Fruit fly (Drosophila melanogaster) whole organism, embryonic: ENCODE data around the gene CG5171.

Experiments
- Atf6 ChIP-seq: fragments of 200-800 bp; sonication (Bioruptor generic); IDR thresholded peaks from 2 replicates; pipeline ENCODE4 v1.3.6; 2022; ENCODE audit warnings: missing biosample characterization, missing genetic modification characterization
- Blimp-1 ChIP-seq: fragments of 200-800 bp; sonication (Bioruptor generic); optimal IDR thresholded peaks from 3 replicates; lab custom pipeline; 2018; ENCODE audit warnings: missing biosample characterization, missing genetic modification characterization, mild to moderate bottlenecking, moderate library complexity, missing genetic modification reagents
- BtbVII ChIP-seq: fragments of 200-800 bp; sonication (Bioruptor generic); optimal IDR thresholded peaks from 3 replicates; lab custom pipeline; 2017; ENCODE audit warnings: missing biosample characterization, mild to moderate bottlenecking, missing genetic modification characterization
- CG10321 ChIP-seq: fragments of 200-800 bp; sonication (Bioruptor generic); IDR thresholded peaks from 2 replicates; pipeline ENCODE4 v1.3.6; 2022; ENCODE audit warnings: missing biosample characterization, missing genetic modification characterization
- CG10366 ChIP-seq: fragments of 200-800 bp; sonication (Bioruptor generic); IDR thresholded peaks from 2 replicates; pipeline ENCODE4 v1.3.6; 2022; ENCODE audit warnings: missing biosample characterization, missing genetic modification characterization
- CG10565 ChIP-seq: fragments of 200-800 bp; sonication (Bioruptor generic); optimal IDR thresholded peaks from 3 replicates; lab custom pipeline; 2016; ENCODE audit warnings: missing biosample characterization, mild to moderate bottlenecking, missing genetic modification characterization
- CG11560 ChIP-seq: fragments of 200-800 bp; sonication (Bioruptor generic); IDR thresholded peaks from 3 replicates; pipeline ENCODE4 v1.3.6; 2022; ENCODE audit warnings: missing biosample characterization, missing genetic modification characterization
- CG1233 ChIP-seq: fragments of 200-800 bp; sonication (Bioruptor generic); optimal IDR thresholded peaks from 4 replicates; lab custom pipeline; 2018; ENCODE audit warnings: missing biosample characterization, mild to moderate bottlenecking, missing genetic modification characterization
- CG13424 ChIP-seq: fragments of 200-800 bp; sonication (Bioruptor generic); optimal IDR thresholded peaks from 2 replicates; lab custom pipeline; 2019; ENCODE audit warnings: missing biosample characterization, mild to moderate bottlenecking, missing genetic modification characterization, moderate library complexity
- CG13894 ChIP-seq: fragments of 200-800 bp; sonication (Bioruptor generic); optimal IDR thresholded peaks from 3 replicates; lab custom pipeline; 2018; ENCODE audit warnings: missing biosample characterization, mild to moderate bottlenecking, missing genetic modification characterization, moderate library complexity
- CG15601 ChIP-seq: fragments of 200-800 bp; sonication (Bioruptor generic); optimal IDR thresholded peaks from 3 replicates; lab custom pipeline; 2019; ENCODE audit warnings: missing biosample characterization, mild to moderate bottlenecking, missing genetic modification characterization, moderate library complexity
- CG18599 ChIP-seq: fragments of 200-800 bp; sonication (Bioruptor generic); optimal IDR thresholded peaks from 3 replicates; lab custom pipeline; 2017; ENCODE audit warnings: missing biosample characterization, missing genetic modification characterization, mild to moderate bottlenecking, moderate library complexity, missing genetic modification reagents
- CG2199 ChIP-seq: fragments of 200-800 bp; sonication (Bioruptor generic); IDR thresholded peaks from 3 replicates; pipeline ENCODE4 v1.3.6; 2022; ENCODE audit warnings: missing biosample characterization, missing genetic modification characterization
- CG2712 ChIP-seq: fragments of 200-800 bp; optimal IDR thresholded peaks from 3 replicates; lab custom pipeline; 2019; ENCODE audit warnings: missing biosample characterization, mild to moderate bottlenecking, missing genetic modification characterization, moderate library complexity
- CG2889 ChIP-seq: fragments of 200-800 bp; sonication (Bioruptor generic); IDR thresholded peaks from 3 replicates; pipeline ENCODE4 v1.3.6; 2022; ENCODE audit warnings: missing biosample characterization, missing genetic modification characterization
- CG32532 ChIP-seq: fragments of 200-800 bp; sonication (Bioruptor generic); IDR thresholded peaks from 2 replicates; pipeline ENCODE4 v1.3.6; 2022; ENCODE audit warnings: missing biosample characterization, missing genetic modification characterization
- CG4404 ChIP-seq: fragments of 200-800 bp; sonication (Bioruptor generic); IDR thresholded peaks from 2 replicates; pipeline ENCODE4 v1.3.6; 2022; ENCODE audit warnings: missing biosample characterization, missing genetic modification characterization
- CG6765 ChIP-seq: fragments of 200-800 bp; sonication (Bioruptor generic); optimal IDR thresholded peaks from 3 replicates; lab custom pipeline; 2017; ENCODE audit warnings: missing biosample characterization, mild to moderate bottlenecking, missing genetic modification characterization
- CG7271 ChIP-seq: fragments of 200-800 bp; sonication (Bioruptor generic); optimal IDR thresholded peaks from 2 replicates; lab custom pipeline; 2018; ENCODE audit warnings: missing biosample characterization, mild to moderate bottlenecking, missing genetic modification characterization, moderate library complexity
- CG7745 ChIP-seq: fragments of 200-800 bp; sonication (Bioruptor generic); optimal IDR thresholded peaks from 2 replicates; lab custom pipeline; 2018; ENCODE audit warnings: missing biosample characterization, mild to moderate bottlenecking, missing genetic modification characterization, moderate library complexity
- CG9437 ChIP-seq: fragments of 200-800 bp; sonication (Bioruptor generic); optimal IDR thresholded peaks from 2 replicates; lab custom pipeline; 2018; ENCODE audit warnings: missing biosample characterization, mild to moderate bottlenecking, missing genetic modification characterization
- CG9876 ChIP-seq: fragments of 200-800 bp; sonication (Bioruptor generic); optimal IDR thresholded peaks from 2 replicates; lab custom pipeline; 2016; ENCODE audit warnings: missing biosample characterization, missing genetic modification characterization
- Fer3 ChIP-seq: fragments of 200-800 bp; sonication (Bioruptor generic); optimal IDR thresholded peaks from 2 replicates; lab custom pipeline; 2018; ENCODE audit warnings: missing biosample characterization, mild to moderate bottlenecking, missing genetic modification characterization, moderate library complexity
- HLH54F ChIP-seq: fragments of 200-800 bp; sonication (Bioruptor generic); optimal IDR thresholded peaks from 3 replicates; lab custom pipeline; 2016; ENCODE audit warnings: missing biosample characterization, missing genetic modification characterization
- Med ChIP-seq: fragments of 200-800 bp; sonication (Bioruptor generic); peaks from one replicate; lab custom pipeline; 2016; ENCODE audit warnings: missing biosample characterization, missing genetic modification characterization, mild to moderate bottlenecking, inconsistent platforms, moderate library complexity
- PHDP ChIP-seq: fragments of 200-800 bp; sonication (Bioruptor generic); optimal IDR thresholded peaks from 3 replicates; lab custom pipeline; 2018; ENCODE audit warnings: missing biosample characterization, mild to moderate bottlenecking, missing genetic modification characterization, moderate library complexity
- Ravus ChIP-seq: fragments of 200-800 bp; sonication (Bioruptor generic); IDR thresholded peaks from 2 replicates; pipeline ENCODE4 v1.3.6; 2022; ENCODE audit warnings: missing biosample characterization, missing genetic modification characterization
- Sry-β ChIP-seq: fragments of 200-800 bp; sonication (Bioruptor generic); optimal IDR thresholded peaks from 2 replicates; lab custom pipeline; 2018; ENCODE audit warnings: missing biosample characterization, mild to moderate bottlenecking, missing genetic modification characterization, moderate library complexity
- Vsx1 ChIP-seq: fragments of 200-800 bp; sonication (Bioruptor generic); optimal IDR thresholded peaks from 2 replicates; lab custom pipeline; 2017; ENCODE audit warnings: missing biosample characterization, mild to moderate bottlenecking, missing genetic modification characterization, missing genetic modification reagents
- aop ChIP-seq: fragments of 200-800 bp; sonication (Bioruptor generic); IDR thresholded peaks from 2 replicates; pipeline ENCODE4 v1.3.6; 2022; ENCODE audit warnings: missing biosample characterization, missing genetic modification characterization
- bsh ChIP-seq, 2 experiments: fragments of 200-800 bp; sonication (Bioruptor generic); optimal IDR thresholded peaks; 2 replicates each; lab custom pipeline; 2017 to 2018; ENCODE audit warnings: mild to moderate bottlenecking in 2 of 2, missing biosample characterization in 2 of 2, missing genetic modification characterization in 2 of 2, moderate library complexity in 1 of 2
- cas ChIP-seq: fragments of 200-800 bp; sonication (Bioruptor generic); IDR thresholded peaks from 2 replicates; pipeline ENCODE4 v1.3.6; 2022; ENCODE audit warnings: missing biosample characterization, missing genetic modification characterization
- caup ChIP-seq: fragments of 200-800 bp; sonication (Bioruptor generic); optimal IDR thresholded peaks from 3 replicates; lab custom pipeline; 2017; ENCODE audit warnings: missing biosample characterization, mild to moderate bottlenecking, missing genetic modification characterization, moderate library complexity; ENCODE audit not compliant: severe bottlenecking
- ci ChIP-seq: fragments of 200-800 bp; sonication (Bioruptor generic); IDR thresholded peaks from 3 replicates; pipeline ENCODE4 v1.3.6; 2022; ENCODE audit warnings: missing biosample characterization, missing genetic modification characterization
- crol ChIP-seq: fragments of 200-800 bp; sonication (Bioruptor generic); IDR thresholded peaks from 2 replicates; pipeline ENCODE4 v1.3.6; 2022; ENCODE audit warnings: missing biosample characterization, missing genetic modification characterization
- crp ChIP-seq, 2 experiments: fragments of 200-800 bp; sonication (Bioruptor generic); optimal IDR thresholded peaks; 2 replicates in 1 of 2; 3 replicates in 1 of 2; lab custom pipeline; 2017; ENCODE audit warnings: missing biosample characterization in 2 of 2, missing genetic modification characterization in 2 of 2, mild to moderate bottlenecking in 1 of 2, moderate library complexity in 1 of 2
- danr ChIP-seq: fragments of 200-800 bp; sonication (Bioruptor generic); IDR thresholded peaks from 2 replicates; pipeline ENCODE4 v1.3.6; 2022; ENCODE audit warnings: missing biosample characterization, missing genetic modification characterization
- esg ChIP-seq: fragments of 200-800 bp; sonication (Bioruptor generic); conservative IDR thresholded peaks from 2 replicates; pipeline ENCODE4 v1.3.6; 2022; ENCODE audit warnings: missing biosample characterization, missing genetic modification characterization
- eyg ChIP-seq: fragments of 200-800 bp; sonication (Bioruptor generic); optimal IDR thresholded peaks from 3 replicates; lab custom pipeline; 2016; ENCODE audit warnings: missing biosample characterization, missing genetic modification characterization
- grau ChIP-seq: fragments of 200-800 bp; optimal IDR thresholded peaks from 3 replicates; lab custom pipeline; 2019; ENCODE audit warnings: missing biosample characterization, mild to moderate bottlenecking, missing genetic modification characterization, moderate library complexity
- ind ChIP-seq: fragments of 200-800 bp; sonication (Bioruptor generic); optimal IDR thresholded peaks from 3 replicates; lab custom pipeline; 2016; ENCODE audit warnings: missing biosample characterization, missing genetic modification characterization
- kni ChIP-seq: fragments of 200-800 bp; sonication (Bioruptor generic); optimal IDR thresholded peaks from 3 replicates; lab custom pipeline; 2017; ENCODE audit warnings: mild to moderate bottlenecking, missing biosample characterization, missing genetic modification reagents, missing genetic modification characterization
- lmd ChIP-seq: fragments of 200-800 bp; sonication (Bioruptor generic); IDR thresholded peaks from 2 replicates; pipeline ENCODE4 v1.3.6; 2022; ENCODE audit warnings: missing biosample characterization, missing genetic modification characterization
- oc ChIP-seq: fragments of 200-800 bp; sonication (Bioruptor generic); optimal IDR thresholded peaks from 2 replicates; lab custom pipeline; 2018; ENCODE audit warnings: missing biosample characterization, mild to moderate bottlenecking, missing genetic modification characterization, moderate library complexity
- row ChIP-seq: fragments of 200-800 bp; sonication (Bioruptor generic); IDR thresholded peaks from 3 replicates; pipeline ENCODE4 v1.3.6; 2022; ENCODE audit warnings: missing biosample characterization, missing genetic modification characterization
- schlank ChIP-seq: fragments of 200-800 bp; sonication (Bioruptor generic); optimal IDR thresholded peaks from 2 replicates; lab custom pipeline; 2018; ENCODE audit warnings: missing biosample characterization, mild to moderate bottlenecking, missing genetic modification characterization
- sna ChIP-seq: fragments of 200-800 bp; sonication (Bioruptor generic); IDR thresholded peaks from 2 replicates; pipeline ENCODE4 v1.3.6; 2022; ENCODE audit warnings: missing biosample characterization, missing genetic modification characterization; ENCODE audit not compliant: partially characterized antibody
- stwl ChIP-seq: fragments of 200-800 bp; sonication (Bioruptor generic); optimal IDR thresholded peaks from 3 replicates; lab custom pipeline; 2018; ENCODE audit warnings: missing biosample characterization, mild to moderate bottlenecking, missing genetic modification characterization, moderate library complexity
- tup ChIP-seq: fragments of 200-800 bp; sonication (Bioruptor generic); optimal IDR thresholded peaks from 2 replicates; lab custom pipeline; 2016; ENCODE audit warnings: missing biosample characterization, mild to moderate bottlenecking, missing genetic modification characterization, moderate library complexity

The CG5171 gene

dm6 chr2L:7423333-7423895, 22.3 kb downstream of the CG5171 start (continued):
- TF ChIP-seq crol (GFP tag; lab: Robert Waterston, UW) (no peak), CG10321 (GFP tag; lab: Robert Waterston, UW) (peak; percentile 20; the same call in 1 of the 2 replicates), Med (GFP tag; lab: Kevin White, UChicago) (peak; percentile 92), oc (tag; lab: Kevin White, UChicago) (no peak), Vsx1 (GFP tag; lab: Kevin White, UChicago) (no peak), CG10366 (GFP tag; lab: Robert Waterston, UW) (peak; percentile 12; the same call in 1 of the 2 replicates), stwl (tag; lab: Kevin White, UChicago) (peak; percentile 32), CG13424 (tag; lab: Kevin White, UChicago) (peak; percentile 36), CG2199 (GFP tag; lab: Robert Waterston, UW) (no peak), Fer3 (peak; percentile 5), Ravus (GFP tag; lab: Robert Waterston, UW) (peak; percentile 28), crp (GFP tag; optimal IDR thresholded peaks at IDR 0.05; lab: Kevin White, UChicago) (no peak), kni (GFP tag; lab: Kevin White, UChicago) (peak; percentile 38), CG32532 (GFP tag; lab: Robert Waterston, UW) (peak; percentile 82), CG10565 (GFP tag; lab: Kevin White, UChicago) (no peak), schlank (tag; lab: Kevin White, UChicago) (no peak), CG2712 (peak; percentile 33), ind (peak; percentile 50), row (GFP tag; lab: Robert Waterston, UW) (peak; percentile 67), caup (GFP tag; lab: Kevin White, UChicago) (peak; percentile 8), CG9437 (GFP tag; lab: Kevin White, UChicago) (no peak), Blimp-1 (GFP tag; lab: Kevin White, UChicago) (peak; percentile 45), CG15601 (tag; lab: Kevin White, UChicago) (no peak), CG7271 (no peak), CG4404 (peak; percentile 15; the same call in 1 of the 2 replicates), BtbVII (GFP tag; lab: Kevin White, UChicago) (no peak), danr (GFP tag; lab: Robert Waterston, UW) (0 out of 2 replicates have a peak, but pooled peaks have one; percentile 34), HLH54F (peak; percentile 46), sna (GFP tag; lab: Robert Waterston, UW) (no peak), PHDP (tag; lab: Kevin White, UChicago) (peak; percentile 29), cas (GFP tag; lab: Robert Waterston, UW) (no peak), ci (GFP tag; lab: Robert Waterston, UW) (peak; percentile 73; the same call in 2 of the 3 replicates), CG7745 (tag; lab: Kevin White, UChicago) (no peak), CG13894 (tag; lab: Kevin White, UChicago) (peak; percentile 40), lmd (GFP tag; lab: Robert Waterston, UW) (peak; percentile 38; the same call in 1 of the 2 replicates), CG11560 (tag; lab: Robert Waterston, UW) (0 out of 3 replicates have a peak, but pooled peaks have one; percentile 22), aop (GFP tag; lab: Robert Waterston, UW) (peak; percentile 35; the same call in 1 of the 2 replicates), esg (GFP tag; lab: Robert Waterston, UW) (peak; percentile 46; the same call in 1 of the 2 replicates), eyg (peak; percentile 16), CG18599 (peak; percentile 46), CG9876 (GFP tag; lab: Kevin White, UChicago) (no peak), CG2889 (GFP tag; lab: Robert Waterston, UW) (peak; percentile 31; the same call in 1 of the 3 replicates), bsh (GFP tag; optimal IDR thresholded peaks at IDR 0.05; lab: Kevin White, UChicago) (peak in 1 of 2 experiments; percentile 41), CG6765 (GFP tag; lab: Kevin White, UChicago) (no peak), tup (peak; percentile 8), grau (tag; lab: Kevin White, UChicago) (peak; percentile 89), Atf6 (GFP tag; lab: Robert Waterston, UW) (0 out of 2 replicates have a peak, but pooled peaks have one; percentile 26), Sry-β (GFP tag; lab: Kevin White, UChicago) (peak; percentile 10), CG1233 (GFP tag; lab: Kevin White, UChicago) (no peak)
